Worm (Caenorhabditis elegans): ENCODE measurements around the gene C42C1.9.

Gene C42C1.9

DNA sequence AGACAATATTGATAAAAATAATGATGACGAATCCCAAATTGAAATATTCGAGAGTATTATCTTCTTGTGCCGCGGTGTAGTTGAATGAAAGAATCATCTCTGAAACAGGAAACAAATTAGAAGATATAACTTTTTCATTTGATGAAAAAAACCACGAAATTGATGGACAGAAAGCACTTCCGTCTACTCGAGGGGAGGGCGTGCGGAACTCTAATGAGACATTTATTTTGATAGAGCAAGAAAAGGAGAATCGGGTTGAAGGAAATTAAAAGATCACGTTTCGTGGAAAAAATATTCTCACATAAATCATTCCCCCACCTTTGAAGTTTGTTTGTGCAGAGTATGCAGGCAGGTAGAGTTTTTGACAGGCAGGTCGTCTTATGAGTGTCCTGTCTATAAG, 27.9 kb upstream of the C42C1.9 start, which contains the start of gene sre-14:
Gene sre-14 (minus strand): TSS at position 101 of the 400 bp plus-strand sequence.
- TF ChIP-seq aly-2 (tag; optimal IDR thresholded peaks at IDR 0.05) (no peak), snpc-4 (tag; optimal IDR thresholded peaks at IDR 0.05) (no peak), ceh-82 (tag; optimal IDR thresholded peaks at IDR 0.05) (no peak), ama-1 (optimal IDR thresholded peaks at IDR 0.05) (no peak), ztf-11 (tag; optimal IDR thresholded peaks at IDR 0.05) (no peak), fos-1 (tag; optimal IDR thresholded peaks at IDR 0.05) (no peak), nhr-77 (tag; optimal IDR thresholded peaks at IDR 0.05) (no peak), unc-39 (tag; optimal IDR thresholded peaks at IDR 0.05) (no peak)

DNA sequence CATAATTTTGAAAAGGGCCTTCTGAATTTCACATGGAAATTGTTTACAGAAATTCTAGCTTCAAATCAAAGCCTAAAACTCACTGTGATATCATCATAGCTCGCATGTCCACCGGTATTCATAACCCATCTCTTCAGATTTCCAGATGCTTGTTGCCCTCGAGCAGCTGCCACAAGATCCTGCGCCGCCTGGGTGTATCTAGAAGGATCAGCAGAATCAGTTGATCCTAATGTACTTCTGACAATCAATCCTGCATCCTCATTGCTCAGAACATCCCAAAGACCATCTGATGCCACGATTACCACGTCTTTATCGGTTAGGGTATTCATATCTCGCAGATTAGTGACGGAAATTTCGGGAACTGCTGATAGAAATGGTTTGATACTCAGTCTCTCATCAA, 23.4 kb upstream of the C42C1.9 start:
- TF ChIP-seq fos-1 (tag; optimal IDR thresholded peaks at IDR 0.05) (no peak), hmg-11 (tag; optimal IDR thresholded peaks at IDR 0.05) (no peak), nhr-12 (tag; optimal IDR thresholded peaks at IDR 0.05) (no peak), zag-1 (tag; optimal IDR thresholded peaks at IDR 0.05) (no peak), elt-2 (tag; optimal IDR thresholded peaks at IDR 0.05) (no peak), ceh-82 (tag; optimal IDR thresholded peaks at IDR 0.05) (no peak), ztf-11 (tag; optimal IDR thresholded peaks at IDR 0.05) (no peak), ztf-4 (tag; optimal IDR thresholded peaks at IDR 0.05) (no peak), mdl-1 (tag; optimal IDR thresholded peaks at IDR 0.05) (no peak), eor-1 (tag; optimal IDR thresholded peaks at IDR 0.05) (no peak), ceh-28 (tag; optimal IDR thresholded peaks at IDR 0.05) (no peak), nhr-28 (tag; optimal IDR thresholded peaks at IDR 0.05) (no peak), ceh-9 (tag; optimal IDR thresholded peaks at IDR 0.05) (no peak), unc-39 (tag; optimal IDR thresholded peaks at IDR 0.05) (no peak), R02D3.7 (tag; optimal IDR thresholded peaks at IDR 0.05) (no peak), snpc-4 (tag; optimal IDR thresholded peaks at IDR 0.05) (no peak)

DNA sequence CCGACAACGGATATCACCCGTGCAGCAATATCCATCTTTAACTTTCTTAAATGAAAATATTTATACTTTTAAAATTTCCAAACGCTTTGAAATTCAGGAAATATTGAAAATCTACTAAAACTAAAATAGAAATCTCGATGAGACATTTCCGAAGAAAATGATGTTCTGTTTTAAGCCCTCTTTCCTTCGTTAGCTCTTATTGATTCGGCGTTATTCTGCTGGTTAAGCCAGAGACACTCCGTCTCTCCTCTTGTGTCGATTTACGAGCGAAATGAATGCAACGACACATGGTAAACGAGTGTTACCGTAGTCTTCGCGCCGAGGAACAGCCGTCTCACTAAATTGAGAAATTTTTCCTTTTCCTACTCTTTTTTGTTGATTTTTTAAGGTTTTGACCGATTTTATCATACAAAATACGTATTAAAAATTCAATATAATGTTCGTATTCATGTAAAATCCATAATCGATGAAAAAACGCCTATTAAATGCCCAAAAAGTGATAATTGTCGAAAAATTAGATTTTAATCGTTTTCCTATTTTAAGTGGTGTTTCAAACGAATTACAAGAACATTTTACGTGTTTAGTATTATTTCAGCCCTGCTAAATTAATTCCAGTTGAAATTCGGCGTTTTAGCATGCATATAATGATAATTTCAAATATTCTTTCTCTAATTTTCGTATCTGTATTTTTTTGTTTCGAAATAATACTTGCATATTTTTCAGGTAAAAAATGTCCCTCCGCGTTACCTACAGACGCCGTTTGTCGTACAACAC, 20.8 kb upstream of the C42C1.9 start, which contains the start of the genes ppm-1.H and rpl-34:
Gene ppm-1.H (minus strand): TSS at position 51 of the 774 bp plus-strand sequence.
Gene rpl-34 (plus strand): TSS at position 724 of the 774 bp plus-strand sequence.
- no peak for TF ChIP-seq elt-2 (tag; optimal IDR thresholded peaks at IDR 0.05)
- TF ChIP-seq unc-62 (GFP tag; optimal IDR thresholded peaks at IDR 0.05): no peak
- no peak for TF ChIP-seq nhr-76 (tag; optimal IDR thresholded peaks at IDR 0.05)
- TF ChIP-seq mdl-1 (tag; optimal IDR thresholded peaks at IDR 0.05): no peak
- TF ChIP-seq zag-1 (tag; optimal IDR thresholded peaks at IDR 0.05): no peak
- no peak for TF ChIP-seq elt-1 (tag; optimal IDR thresholded peaks at IDR 0.05)
- TF ChIP-seq R02D3.7 (tag; optimal IDR thresholded peaks at IDR 0.05): peak; percentile 88
- TF ChIP-seq snpc-4 (tag; optimal IDR thresholded peaks at IDR 0.05): no peak
- TF ChIP-seq mml-1 (tag; optimal IDR thresholded peaks at IDR 0.05): no peak
- no peak for TF ChIP-seq ceh-82 (tag; optimal IDR thresholded peaks at IDR 0.05)
- TF ChIP-seq lin-15B (tag; optimal IDR thresholded peaks at IDR 0.05): peak; percentile 82
- peak; percentile 87 for TF ChIP-seq egl-5 (tag; optimal IDR thresholded peaks at IDR 0.05)
- no peak for TF ChIP-seq ztf-11 (tag; optimal IDR thresholded peaks at IDR 0.05)
- no peak for TF ChIP-seq daf-12 (tag; optimal IDR thresholded peaks at IDR 0.05)
- TF ChIP-seq ceh-16 (tag; optimal IDR thresholded peaks at IDR 0.05): no peak
- TF ChIP-seq nhr-12 (tag; optimal IDR thresholded peaks at IDR 0.05): no peak
- TF ChIP-seq hmg-11 (tag; optimal IDR thresholded peaks at IDR 0.05): peak; percentile 31
- no peak for TF ChIP-seq ztf-4 (tag; optimal IDR thresholded peaks at IDR 0.05)
- no peak for TF ChIP-seq fos-1 (tag; optimal IDR thresholded peaks at IDR 0.05)
- peak; percentile 85 for TF ChIP-seq lin-39 (tag; optimal IDR thresholded peaks at IDR 0.05)
- TF ChIP-seq ZK546.5 (tag; optimal IDR thresholded peaks at IDR 0.05): no peak
- TF ChIP-seq nhr-23 (tag; optimal IDR thresholded peaks at IDR 0.05): peak; percentile 27
- no peak for TF ChIP-seq fkh-2 (tag; optimal IDR thresholded peaks at IDR 0.05)
- TF ChIP-seq nhr-28 (tag; optimal IDR thresholded peaks at IDR 0.05): no peak
- peak; percentile 21 for TF ChIP-seq skn-1 (tag; optimal IDR thresholded peaks at IDR 0.05)
- TF ChIP-seq ama-1 (optimal IDR thresholded peaks at IDR 0.05): no peak
- peak; percentile 37 for TF ChIP-seq nhr-25 (tag; optimal IDR thresholded peaks at IDR 0.05)
- TF ChIP-seq nfya-1 (tag; optimal IDR thresholded peaks at IDR 0.05; ENCODE audit: insufficient read depth): peak; percentile 95
- peak; percentile 11 for TF ChIP-seq pqm-1 (tag; optimal IDR thresholded peaks at IDR 0.05)
- TF ChIP-seq sea-2 (GFP tag; optimal IDR thresholded peaks at IDR 0.05): no peak
- no peak for TF ChIP-seq nhr-237 (tag; optimal IDR thresholded peaks at IDR 0.05)
- TF ChIP-seq lsy-12 (tag; optimal IDR thresholded peaks at IDR 0.05): no peak
- no peak for TF ChIP-seq tbx-2 (tag; optimal IDR thresholded peaks at IDR 0.05)
- TF ChIP-seq jun-1 (tag; optimal IDR thresholded peaks at IDR 0.05): no peak
- TF ChIP-seq ceh-28 (tag; optimal IDR thresholded peaks at IDR 0.05): no peak
- no peak for TF ChIP-seq eor-1 (tag; optimal IDR thresholded peaks at IDR 0.05)
- no peak for TF ChIP-seq egl-27 (tag; optimal IDR thresholded peaks at IDR 0.05)
- TF ChIP-seq pha-4 (tag; optimal IDR thresholded peaks at IDR 0.05): peak; percentile 88
- no peak for TF ChIP-seq nhr-77 (tag; optimal IDR thresholded peaks at IDR 0.05)
- no peak for TF ChIP-seq nhr-43 (tag; optimal IDR thresholded peaks at IDR 0.05; ENCODE audit: poor library complexity, severe bottlenecking)
- no peak for TF ChIP-seq aly-2 (tag; optimal IDR thresholded peaks at IDR 0.05)
